Worm (Caenorhabditis elegans) whole organism, young adult: Measurements from ENCODE around the gene F57G8.7.

Experiments used
- B0261.1 ChIP-seq: sonication (generic microtip); optimal IDR thresholded peaks from 2 replicates; lab custom pipeline; 2016; ENCODE audit warnings: mild to moderate bottlenecking, missing genetic modification characterization, moderate library complexity, missing compliant biosample characterization
- C17E4.6 ChIP-seq: fragments of 200-800 bp; sonication (Bioruptor generic); IDR thresholded peaks from 2 replicates; pipeline ENCODE4 v1.3.6; 2022; ENCODE audit warnings: missing genetic modification reagents, missing genetic modification characterization, missing compliant biosample characterization
- F10E7.11 ChIP-seq: sonication (generic microtip); optimal IDR thresholded peaks from 2 replicates; lab custom pipeline; 2017; ENCODE audit warnings: mild to moderate bottlenecking, missing genetic modification characterization, moderate library complexity, missing compliant biosample characterization
- F22D6.2 ChIP-seq: sonication (generic microtip); optimal IDR thresholded peaks from 2 replicates; lab custom pipeline; 2016; ENCODE audit warnings: mild to moderate bottlenecking, missing genetic modification characterization, missing compliant biosample characterization
- F23B12.7 ChIP-seq: sonication (generic microtip); optimal IDR thresholded peaks from 2 replicates; lab custom pipeline; 2017; ENCODE audit warnings: missing genetic modification characterization, mild to moderate bottlenecking, missing compliant biosample characterization, antibody characterized with exemption, moderate library complexity; ENCODE audit not compliant: insufficient read depth
- F49E8.2 ChIP-seq: sonication (generic microtip); optimal IDR thresholded peaks from 3 replicates; lab custom pipeline; 2017; ENCODE audit warnings: missing genetic modification characterization, mild to moderate bottlenecking, missing compliant biosample characterization, antibody characterized with exemption, moderate library complexity; ENCODE audit not compliant: insufficient read depth
- F52B5.7 ChIP-seq: sonication (generic microtip); optimal IDR thresholded peaks from 2 replicates; lab custom pipeline; 2016; ENCODE audit warnings: mild to moderate bottlenecking, missing genetic modification characterization, missing compliant biosample characterization
- K11D2.4 ChIP-seq: fragments of 200-800 bp; sonication (Bioruptor generic); IDR thresholded peaks from 2 replicates; pipeline ENCODE4 v1.3.6; 2022; ENCODE audit warnings: missing genetic modification reagents, missing genetic modification characterization, missing compliant biosample characterization
- Y53F4B.3 ChIP-seq: fragments of 200-800 bp; sonication (Bioruptor generic); IDR thresholded peaks from 2 replicates; pipeline ENCODE4 v1.3.6; 2022; ENCODE audit warnings: missing genetic modification reagents, missing genetic modification characterization, missing compliant biosample characterization
- Y56A3A.18 ChIP-seq: fragments of 200-800 bp; sonication (Bioruptor generic); IDR thresholded peaks from 2 replicates; pipeline ENCODE4 v1.3.6; 2022; ENCODE audit warnings: missing genetic modification reagents, missing genetic modification characterization, missing compliant biosample characterization
- Y67H2A.10 ChIP-seq: fragments of 200-800 bp; sonication (Bioruptor generic); conservative IDR thresholded peaks from 2 replicates; pipeline ENCODE4 v1.3.6; 2022; ENCODE audit warnings: missing genetic modification reagents, missing genetic modification characterization, missing compliant biosample characterization
- Y95B8A.8 ChIP-seq: fragments of 200-800 bp; sonication (Bioruptor generic); IDR thresholded peaks from 2 replicates; pipeline ENCODE4 v1.3.6; 2022; ENCODE audit warnings: missing genetic modification reagents, missing genetic modification characterization, missing compliant biosample characterization
- akir-1 ChIP-seq: fragments of 200-800 bp; sonication (Bioruptor generic); optimal IDR thresholded peaks from 2 replicates; lab custom pipeline; 2018; ENCODE audit warnings: mild to moderate bottlenecking, missing genetic modification characterization, moderate library complexity, missing compliant biosample characterization
- bed-2 ChIP-seq: fragments of 200-800 bp; sonication (Bioruptor generic); IDR thresholded peaks from 2 replicates; pipeline ENCODE4 v1.3.6; 2022; ENCODE audit warnings: missing genetic modification reagents, missing genetic modification characterization, missing compliant biosample characterization
- cebp-2 ChIP-seq: fragments of 200-800 bp; sonication (Bioruptor generic); IDR thresholded peaks from 2 replicates; pipeline ENCODE4 v1.3.6; 2022; ENCODE audit warnings: missing genetic modification characterization, missing compliant biosample characterization
- ceh-100 ChIP-seq: fragments of 200-800 bp; sonication (Bioruptor generic); IDR thresholded peaks from 2 replicates; pipeline ENCODE4 v1.3.6; 2022; ENCODE audit warnings: missing genetic modification reagents, missing genetic modification characterization, missing compliant biosample characterization
- die-1 ChIP-seq: sonication (generic microtip); optimal IDR thresholded peaks from 2 replicates; lab custom pipeline; 2016; ENCODE audit warnings: missing genotype, mild to moderate bottlenecking, missing genetic modification characterization, missing compliant biosample characterization
- egl-18 ChIP-seq: fragments of 200-800 bp; sonication (Bioruptor generic); IDR thresholded peaks from 2 replicates; pipeline ENCODE4 v1.3.6; 2022; ENCODE audit warnings: missing genetic modification reagents, missing genetic modification characterization, missing compliant biosample characterization
- egrh-3 ChIP-seq: fragments of 200-800 bp; sonication (Bioruptor generic); IDR thresholded peaks from 2 replicates; pipeline ENCODE4 v1.3.6; 2022; ENCODE audit warnings: missing genetic modification reagents, missing genetic modification characterization, missing compliant biosample characterization
- ekl-4 ChIP-seq: fragments of 200-800 bp; sonication (Bioruptor generic); IDR thresholded peaks from 2 replicates; pipeline ENCODE4 v1.3.6; 2022; ENCODE audit warnings: missing genetic modification reagents, missing genetic modification characterization, missing compliant biosample characterization
- fkh-3 ChIP-seq: sonication (generic microtip); optimal IDR thresholded peaks from 2 replicates; lab custom pipeline; 2016; ENCODE audit warnings: mild to moderate bottlenecking, missing genetic modification characterization, missing compliant biosample characterization
- gei-17 ChIP-seq: fragments of 200-800 bp; sonication (Bioruptor generic); optimal IDR thresholded peaks from 2 replicates; lab custom pipeline; 2018; ENCODE audit warnings: mild to moderate bottlenecking, missing genetic modification characterization, missing compliant biosample characterization
- hlh-12 ChIP-seq: sonication (generic microtip); optimal IDR thresholded peaks from 2 replicates; lab custom pipeline; 2016; ENCODE audit warnings: missing genetic modification characterization, missing compliant biosample characterization
- hrde-1 ChIP-seq: sonication (generic microtip); optimal IDR thresholded peaks from 2 replicates; lab custom pipeline; 2016; ENCODE audit warnings: missing genetic modification characterization, mild to moderate bottlenecking, missing compliant biosample characterization, moderate library complexity, missing genotype, missing genetic modification reagents, borderline replicate concordance
- hsf-1 ChIP-seq: fragments of 200-800 bp; sonication (Bioruptor generic); IDR thresholded peaks from 2 replicates; pipeline ENCODE4 v1.3.6; 2022; ENCODE audit warnings: missing genetic modification reagents, missing genetic modification characterization, missing compliant biosample characterization
- lin-26 ChIP-seq: fragments of 200-800 bp; sonication (Bioruptor generic); IDR thresholded peaks from 2 replicates; pipeline ENCODE4 v1.3.6; 2022; ENCODE audit warnings: missing genetic modification reagents, missing genetic modification characterization, missing compliant biosample characterization
- lir-1 ChIP-seq: fragments of 200-800 bp; sonication (Bioruptor generic); conservative IDR thresholded peaks from 2 replicates; pipeline ENCODE4 v1.3.6; 2022; ENCODE audit warnings: missing genetic modification reagents, missing genetic modification characterization, missing compliant biosample characterization
- mxl-1 ChIP-seq: sonication (generic microtip); optimal IDR thresholded peaks from 2 replicates; lab custom pipeline; 2016; ENCODE audit warnings: missing genetic modification characterization, missing compliant biosample characterization
- nhr-179 ChIP-seq: sonication (generic microtip); optimal IDR thresholded peaks from 2 replicates; lab custom pipeline; 2016; ENCODE audit warnings: mild to moderate bottlenecking, missing genetic modification characterization, missing compliant biosample characterization
- rec-8 ChIP-seq, 2 experiments: sonication (generic microtip); optimal IDR thresholded peaks; 2 replicates each; lab custom pipeline; 2016; ENCODE audit warnings: mild to moderate bottlenecking in 2 of 2, missing genetic modification characterization in 2 of 2, missing genetic modification reagents in 2 of 2, missing genotype in 2 of 2, missing biosample characterization in 1 of 2, missing compliant biosample characterization in 1 of 2, moderate library complexity in 1 of 2
- sea-2 ChIP-seq: fragments of 200-800 bp; sonication (Bioruptor generic); IDR thresholded peaks from 2 replicates; pipeline ENCODE4 v1.3.6; 2022; ENCODE audit warnings: missing genetic modification characterization, missing compliant biosample characterization
- tbx-9 ChIP-seq: sonication (generic microtip); optimal IDR thresholded peaks from 2 replicates; lab custom pipeline; 2016; ENCODE audit warnings: borderline replicate concordance, missing genetic modification characterization, inconsistent platforms, missing compliant biosample characterization
- tlf-1 ChIP-seq: fragments of 200-800 bp; sonication (Bioruptor generic); optimal IDR thresholded peaks from 2 replicates; lab custom pipeline; 2018; ENCODE audit warnings: mild to moderate bottlenecking, missing genetic modification characterization, missing compliant biosample characterization
- zfh-2 ChIP-seq: fragments of 200-800 bp; sonication (Bioruptor generic); conservative IDR thresholded peaks from 2 replicates; pipeline ENCODE4 v1.3.6; 2022; ENCODE audit warnings: missing genetic modification reagents, missing genetic modification characterization, missing compliant biosample characterization
- ztf-18 ChIP-seq: sonication (generic microtip); optimal IDR thresholded peaks from 2 replicates; lab custom pipeline; 2016; ENCODE audit warnings: missing genotype, mild to moderate bottlenecking, missing genetic modification characterization, missing compliant biosample characterization
- ztf-26 ChIP-seq: sonication (generic microtip); optimal IDR thresholded peaks from 2 replicates; lab custom pipeline; 2017; ENCODE audit warnings: missing genetic modification characterization, missing compliant biosample characterization
- ztf-28 ChIP-seq: fragments of 200-800 bp; sonication (Bioruptor generic); IDR thresholded peaks from 2 replicates; pipeline ENCODE4 v1.3.6; 2022; ENCODE audit warnings: missing genetic modification reagents, missing genetic modification characterization, missing compliant biosample characterization

F57G8.7 gene

ce11 chrV:16370039-16370438, 41.1 kb downstream of the F57G8.7 start (continued):
- TF ChIP-seq sea-2 (GFP tag; lab: Robert Waterston, UW) (0 out of 2 replicates have a peak, but pooled peaks have one; percentile 29), egl-18 (GFP tag; lab: Robert Waterston, UW) (peak; percentile 61; the same call in 1 of the 2 replicates), hlh-12 (tag; lab: Kevin White, UChicago) (no peak), F52B5.7 (peak; percentile 92), tbx-9 (tag; lab: Kevin White, UChicago) (no peak)
- TF ChIP-seq, all 124 proteins: peak for 100

ce11 chrV:16374676-16375075, 45.7 kb downstream of the F57G8.7 start, which contains the start of gene srv-34:
Gene srv-34 (minus strand): TSS chrV:16374776.
- no peak for TF ChIP-seq ztf-28 (GFP tag; lab: Robert Waterston, UW)
- no peak for TF ChIP-seq rec-8 (tag; optimal IDR thresholded peaks at IDR 0.05; lab: Kevin White, UChicago)
- no peak for TF ChIP-seq F23B12.7 (tag; lab: Kevin White, UChicago)
- TF ChIP-seq tlf-1 (GFP tag; lab: Kevin White, UChicago): no peak
- TF ChIP-seq F22D6.2 (tag; lab: Kevin White, UChicago): no peak
- TF ChIP-seq lin-26 (GFP tag; lab: Robert Waterston, UW): no peak
- TF ChIP-seq ztf-18 (tag; lab: Kevin White, UChicago): no peak
- TF ChIP-seq Y95B8A.8 (GFP tag; lab: Robert Waterston, UW): no peak
- TF ChIP-seq Y67H2A.10 (GFP tag; lab: Robert Waterston, UW): no peak
- TF ChIP-seq mxl-1 (tag; lab: Kevin White, UChicago): no peak
- no peak for TF ChIP-seq cebp-2 (GFP tag; lab: Robert Waterston, UW)

ce11 chrV:16376430-16376948, 47.5 kb downstream of the F57G8.7 start:
- TF ChIP-seq zfh-2: peak; percentile 86
- TF ChIP-seq F49E8.2: no peak
- TF ChIP-seq egrh-3 (GFP tag; lab: Robert Waterston, UW): peak; percentile 93
- TF ChIP-seq, all 124 proteins: peak for 2

- 0 out of 2 replicates have a peak, but pooled peaks have one; percentile 46 for TF ChIP-seq C17E4.6 (GFP tag; lab: Robert Waterston, UW)
- TF ChIP-seq egrh-3 (GFP tag; lab: Robert Waterston, UW): peak; percentile 64; the same call in 1 of the 2 replicates
- no peak for TF ChIP-seq ekl-4 (GFP tag; lab: Robert Waterston, UW)
- TF ChIP-seq akir-1 (GFP tag; lab: Kevin White, UChicago): no peak
- no peak for TF ChIP-seq bed-2 (GFP tag; lab: Robert Waterston, UW)
- no peak for TF ChIP-seq hsf-1 (GFP tag; lab: Robert Waterston, UW)
- no peak for TF ChIP-seq hrde-1 (tag; lab: Kevin White, UChicago)
- TF ChIP-seq fkh-3 (tag; lab: Kevin White, UChicago): peak; percentile 5
- TF ChIP-seq zfh-2: peak; percentile 68
- no peak for TF ChIP-seq nhr-179
- TF ChIP-seq ztf-26: no peak
Measured at ce11 chrV:16377188-16377587, 48.2 kb downstream of the F57G8.7 start.

ce11 chrV:16377849-16378248, 48.9 kb downstream of the F57G8.7 start, which contains the start of gene F13A7.1:
Gene F13A7.1 (minus strand): TSS chrV:16377949.
- TF ChIP-seq lir-1 (GFP tag; lab: Robert Waterston, UW): no peak
- TF ChIP-seq F10E7.11 (tag; lab: Kevin White, UChicago): no peak
- no peak for TF ChIP-seq Y56A3A.18 (GFP tag; lab: Robert Waterston, UW)
- no peak for TF ChIP-seq gei-17 (GFP tag; lab: Kevin White, UChicago)
- TF ChIP-seq egrh-3 (GFP tag; lab: Robert Waterston, UW): no peak
- no peak for TF ChIP-seq die-1
- TF ChIP-seq B0261.1 (tag; lab: Kevin White, UChicago): no peak
- TF ChIP-seq K11D2.4 (GFP tag; lab: Robert Waterston, UW): no peak
- no peak for TF ChIP-seq tlf-1 (GFP tag; lab: Kevin White, UChicago)
- no peak for TF ChIP-seq ceh-100 (GFP tag; lab: Robert Waterston, UW)
- TF ChIP-seq Y53F4B.3 (GFP tag; lab: Robert Waterston, UW): no peak
- TF ChIP-seq, all 124 proteins: peak for 0
